Worm (Caenorhabditis elegans): ENCODE results near the gene F32D8.8.

ce11 chrV:10896295-10896694 lies 6.3 kb downstream of the F32D8.8 start, which contains the start of gene F32D8.13:
- TF ChIP-seq flt-1 (GFP tag; IDR thresholded peaks at IDR 0.05) (no peak), cog-1 (tag; optimal IDR thresholded peaks at IDR 0.05) (no peak), ztf-23 (GFP tag; IDR thresholded peaks at IDR 0.05) (no peak), T22C8.4 (GFP tag; IDR thresholded peaks at IDR 0.05) (no peak), klf-2 (GFP tag; conservative IDR thresholded peaks at IDR 0.05) (no peak), ztf-29 (GFP tag; IDR thresholded peaks at IDR 0.05) (no peak), ref-1 (GFP tag; conservative IDR thresholded peaks at IDR 0.05) (no peak)

Measured in whole organism, midembryonic.